Worm (Caenorhabditis elegans) whole organism, late embryonic: ENCODE data around the gene F38B6.4.

Source experiments
- C38D4.7 ChIP-seq: fragments of 200-800 bp; sonication (Bioruptor generic); optimal IDR thresholded peaks from 2 replicates; lab custom pipeline; 2018; ENCODE audit warnings: mild to moderate bottlenecking, missing genetic modification characterization, moderate library complexity, missing compliant biosample characterization
- K02D7.2 ChIP-seq: sonication (generic microtip); optimal IDR thresholded peaks from 2 replicates; lab custom pipeline; 2017; ENCODE audit warnings: mild to moderate bottlenecking, missing genetic modification characterization, missing compliant biosample characterization
- T23F11.4 ChIP-seq: fragments of 200-800 bp; sonication (Bioruptor generic); optimal IDR thresholded peaks from 2 replicates; lab custom pipeline; 2018; ENCODE audit warnings: mild to moderate bottlenecking, missing genetic modification characterization, missing compliant biosample characterization
- Y22D7AL.16 ChIP-seq: sonication (generic microtip); optimal IDR thresholded peaks from 2 replicates; lab custom pipeline; 2016; ENCODE audit warnings: missing genetic modification characterization, missing compliant biosample characterization
- ahr-1 ChIP-seq: sonication (generic microtip); optimal IDR thresholded peaks from 2 replicates; lab custom pipeline; 2016; ENCODE audit warnings: missing genetic modification characterization, missing compliant biosample characterization
- ama-1 ChIP-seq: fragments of 150-350 bp; optimal IDR thresholded peaks from 2 replicates; lab custom pipeline; 2014
- ceh-18 ChIP-seq: sonication (generic microtip); optimal IDR thresholded peaks from 2 replicates; lab custom pipeline; 2016; ENCODE audit warnings: missing genetic modification characterization, missing compliant biosample characterization
- ceh-19 ChIP-seq: fragments of 200-800 bp; sonication (Bioruptor generic); optimal IDR thresholded peaks from 2 replicates; lab custom pipeline; 2018; ENCODE audit warnings: mild to moderate bottlenecking, missing genetic modification characterization, missing compliant biosample characterization
- ceh-2 ChIP-seq: sonication (generic microtip); optimal IDR thresholded peaks from 2 replicates; lab custom pipeline; 2016; ENCODE audit warnings: missing genotype, missing genetic modification characterization, missing compliant biosample characterization
- ceh-24 ChIP-seq: sonication (generic microtip); optimal IDR thresholded peaks from 2 replicates; lab custom pipeline; 2016; ENCODE audit warnings: mild to moderate bottlenecking, missing genetic modification characterization, missing compliant biosample characterization
- ceh-34 ChIP-seq: sonication (generic microtip); optimal IDR thresholded peaks from 2 replicates; lab custom pipeline; 2016; ENCODE audit warnings: mild to moderate bottlenecking, missing genetic modification characterization, missing compliant biosample characterization
- ceh-9 ChIP-seq: sonication (generic microtip); optimal IDR thresholded peaks from 2 replicates; lab custom pipeline; 2016; ENCODE audit warnings: mild to moderate bottlenecking, missing genetic modification characterization, inconsistent platforms, missing compliant biosample characterization
- elt-2 ChIP-seq: sonication (generic microtip); optimal IDR thresholded peaks from 2 replicates; lab custom pipeline; 2016; ENCODE audit warnings: missing genetic modification reagents, missing genetic modification characterization, missing compliant biosample characterization
- elt-4 ChIP-seq: sonication (generic microtip); optimal IDR thresholded peaks from 2 replicates; lab custom pipeline; 2016; ENCODE audit warnings: missing genetic modification characterization, missing compliant biosample characterization
- fkh-6 ChIP-seq: sonication (generic microtip); optimal IDR thresholded peaks from 2 replicates; lab custom pipeline; 2016; ENCODE audit warnings: missing genetic modification characterization, missing compliant biosample characterization
- gmeb-2 ChIP-seq: sonication (generic microtip); optimal IDR thresholded peaks from 2 replicates; lab custom pipeline; 2016; ENCODE audit warnings: missing genetic modification characterization, inconsistent platforms, missing compliant biosample characterization
- hlh-15 ChIP-seq: sonication (generic microtip); optimal IDR thresholded peaks from 2 replicates; lab custom pipeline; 2016; ENCODE audit warnings: missing genetic modification characterization, missing compliant biosample characterization
- hlh-30 ChIP-seq: sonication (generic microtip); optimal IDR thresholded peaks from 2 replicates; lab custom pipeline; 2017; ENCODE audit warnings: antibody characterized with exemption, missing genetic modification characterization, missing compliant biosample characterization; ENCODE audit not compliant: insufficient read depth
- hlh-8 ChIP-seq: sonication (generic microtip); optimal IDR thresholded peaks from 2 replicates; lab custom pipeline; 2016; ENCODE audit warnings: missing genotype, missing genetic modification characterization, missing compliant biosample characterization
- lim-6 ChIP-seq: sonication (generic microtip); optimal IDR thresholded peaks from 2 replicates; lab custom pipeline; 2016; ENCODE audit warnings: missing genetic modification characterization, missing compliant biosample characterization
- lin-11 ChIP-seq: fragments of 200-800 bp; sonication (Bioruptor generic); optimal IDR thresholded peaks from 2 replicates; lab custom pipeline; 2018; ENCODE audit warnings: mild to moderate bottlenecking, missing genetic modification characterization, missing compliant biosample characterization
- madf-2 ChIP-seq: sonication (generic microtip); optimal IDR thresholded peaks from 2 replicates; lab custom pipeline; 2017; ENCODE audit warnings: missing genetic modification characterization, missing compliant biosample characterization
- nhr-11 ChIP-seq: fragments of 150-350 bp; optimal IDR thresholded peaks from 2 replicates; lab custom pipeline; 2014; ENCODE audit warnings: missing biosample characterization, missing genetic modification characterization
- odd-2 ChIP-seq: sonication (generic microtip); optimal IDR thresholded peaks from 2 replicates; lab custom pipeline; 2017; ENCODE audit warnings: antibody characterized with exemption, mild to moderate bottlenecking, missing genetic modification characterization, missing compliant biosample characterization
- pat-9 ChIP-seq: fragments of 200-800 bp; sonication (Bioruptor generic); optimal IDR thresholded peaks from 2 replicates; lab custom pipeline; 2018; ENCODE audit warnings: mild to moderate bottlenecking, missing genetic modification characterization, moderate library complexity, missing compliant biosample characterization
- pax-1 ChIP-seq: fragments of 150-350 bp; optimal IDR thresholded peaks from 2 replicates; lab custom pipeline; 2014; ENCODE audit warnings: missing biosample characterization, missing genetic modification characterization
- pqm-1 ChIP-seq: sonication (generic microtip); optimal IDR thresholded peaks from 2 replicates; lab custom pipeline; 2016; ENCODE audit warnings: missing genetic modification characterization, missing compliant biosample characterization
- pros-1 ChIP-seq: fragments of 150-350 bp; optimal IDR thresholded peaks from 2 replicates; lab custom pipeline; 2014; ENCODE audit warnings: missing biosample characterization, missing genetic modification reagents, missing genetic modification characterization
- ref-2 ChIP-seq: sonication (generic microtip); optimal IDR thresholded peaks from 2 replicates; lab custom pipeline; 2016; ENCODE audit warnings: missing genetic modification characterization, missing compliant biosample characterization
- rnt-1 ChIP-seq: sonication (generic microtip); optimal IDR thresholded peaks from 2 replicates; lab custom pipeline; 2016; ENCODE audit warnings: missing genetic modification characterization, missing compliant biosample characterization
- sox-2 ChIP-seq: fragments of 200-800 bp; sonication (Bioruptor generic); IDR thresholded peaks from 2 replicates; pipeline ENCODE4 v1.3.6; 2022; ENCODE audit warnings: missing genetic modification reagents, missing genetic modification characterization, missing compliant biosample characterization
- sox-4 ChIP-seq: sonication (generic microtip); optimal IDR thresholded peaks from 2 replicates; lab custom pipeline; 2017; ENCODE audit warnings: mild to moderate bottlenecking, missing genetic modification characterization, inconsistent platforms, missing compliant biosample characterization
- syd-9 ChIP-seq: sonication (generic microtip); optimal IDR thresholded peaks from 2 replicates; lab custom pipeline; 2016; ENCODE audit warnings: mild to moderate bottlenecking, missing genetic modification characterization, moderate library complexity, missing compliant biosample characterization
- tbx-7 ChIP-seq: sonication (generic microtip); optimal IDR thresholded peaks from 2 replicates; lab custom pipeline; 2016; ENCODE audit warnings: missing genotype, missing genetic modification characterization, missing compliant biosample characterization
- unc-86 ChIP-seq: sonication (generic microtip); optimal IDR thresholded peaks from 2 replicates; lab custom pipeline; 2016; ENCODE audit warnings: missing genetic modification characterization, missing compliant biosample characterization
- ztf-16 ChIP-seq: sonication (generic microtip); optimal IDR thresholded peaks from 2 replicates; lab custom pipeline; 2017; ENCODE audit warnings: missing genetic modification characterization, missing compliant biosample characterization

Gene F38B6.4

DNA sequence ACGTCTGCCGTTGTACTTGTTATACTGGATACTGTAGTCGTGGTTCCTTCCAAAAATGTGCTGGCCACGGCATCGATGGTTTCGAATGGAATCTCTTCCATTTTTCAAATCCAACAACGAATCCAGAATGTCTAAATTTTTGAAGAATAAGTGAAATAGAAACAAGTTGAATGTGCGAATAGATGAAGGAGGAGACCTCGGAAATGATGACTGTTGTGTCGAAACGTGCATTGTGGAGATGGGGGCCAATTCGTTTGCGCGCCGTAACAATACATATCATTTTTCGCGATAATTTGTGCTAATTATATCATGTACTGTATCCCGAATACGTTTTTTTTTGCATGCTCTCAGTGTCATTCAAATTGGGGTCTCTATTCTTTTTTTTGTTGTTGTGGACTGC is 39.5 kb upstream of the F38B6.4 start, which contains the start of gene aexr-1:
aexr-1 (minus strand) TSS at position 101 of the 400 bp plus-strand sequence.
- TF ChIP-seq ceh-19 (GFP tag; lab: Kevin White, UChicago) (no peak), nhr-11 (tag; lab: Kevin White, UChicago) (no peak), elt-2 (tag; lab: Kevin White, UChicago) (no peak), tbx-7 (tag; lab: Kevin White, UChicago) (no peak), Y22D7AL.16 (tag; lab: Kevin White, UChicago) (no peak), pqm-1 (no peak), C38D4.7 (GFP tag; lab: Kevin White, UChicago) (no peak), unc-86 (no peak), ztf-16 (no peak), ceh-9 (no peak), ceh-34 (tag; lab: Kevin White, UChicago) (no peak), lin-11 (no peak), ceh-2 (tag; lab: Kevin White, UChicago) (no peak), rnt-1 (tag; lab: Kevin White, UChicago) (no peak), T23F11.4 (GFP tag; lab: Kevin White, UChicago) (no peak), sox-4 (no peak), ahr-1 (tag; lab: Kevin White, UChicago) (no peak), pax-1 (tag; lab: Kevin White, UChicago) (no peak), odd-2 (tag; lab: Kevin White, UChicago) (no peak), ama-1 (no peak)

DNA sequence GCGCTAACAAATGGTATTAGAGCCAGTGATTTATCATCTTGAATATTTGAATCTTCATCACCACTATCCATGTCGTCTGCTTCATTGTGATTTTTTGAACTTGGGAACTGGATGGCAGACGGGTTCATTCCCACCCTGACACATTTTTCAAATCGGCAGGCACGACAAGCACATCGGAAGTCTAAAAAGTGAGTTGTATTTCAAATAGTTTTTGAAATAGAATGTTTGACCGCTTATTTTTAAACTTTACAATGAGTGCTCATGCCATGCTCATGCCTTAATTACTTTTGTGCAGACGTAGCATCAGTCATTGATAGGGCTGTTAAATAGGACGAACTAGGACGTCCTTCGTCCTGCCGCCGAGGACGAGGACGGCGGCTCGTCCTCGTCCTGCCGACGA is 36.7 kb upstream of the F38B6.4 start:
- TF ChIP-seq sox-2 (no peak), hlh-30 (tag; lab: Kevin White, UChicago) (no peak), K02D7.2 (tag; lab: Kevin White, UChicago) (no peak), madf-2 (tag; lab: Kevin White, UChicago) (no peak), ahr-1 (tag; lab: Kevin White, UChicago) (no peak), lim-6 (no peak), hlh-15 (tag; lab: Kevin White, UChicago) (no peak)

DNA sequence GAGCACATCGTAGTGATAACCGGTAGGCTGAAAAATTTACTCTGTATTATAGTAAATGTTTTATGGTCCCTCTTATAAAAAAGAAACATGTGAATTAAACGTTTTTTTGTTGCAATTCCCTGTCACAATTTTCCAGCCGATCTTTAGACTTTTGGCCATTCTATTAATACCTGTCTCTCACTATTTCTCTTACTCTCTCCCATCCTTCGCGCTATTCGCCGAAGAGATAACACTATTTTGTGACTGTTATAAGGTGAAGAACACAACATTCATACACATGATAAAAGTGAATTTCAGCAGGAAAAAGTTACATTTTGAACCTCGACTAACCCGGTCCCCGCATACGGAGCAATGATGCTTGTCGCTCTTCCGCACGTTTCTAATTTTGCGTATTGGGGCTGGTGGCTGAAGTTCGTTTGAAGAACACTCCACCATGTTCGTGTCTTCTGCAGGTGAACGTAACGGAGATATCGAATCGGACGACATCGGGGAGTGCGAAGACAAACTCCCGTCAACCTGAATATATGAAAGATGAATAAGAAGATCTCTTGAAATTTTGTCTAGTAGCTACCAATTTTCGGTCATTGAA is 35.6 kb upstream of the F38B6.4 start:
- no peak for TF ChIP-seq lim-6
- TF ChIP-seq tbx-7 (tag; lab: Kevin White, UChicago): no peak
- no peak for TF ChIP-seq gmeb-2 (tag; lab: Kevin White, UChicago)
- no peak for TF ChIP-seq unc-86
- no peak for TF ChIP-seq madf-2 (tag; lab: Kevin White, UChicago)
- no peak for TF ChIP-seq ceh-18 (tag; lab: Kevin White, UChicago)
- TF ChIP-seq ceh-24: no peak
- TF ChIP-seq ref-2 (tag; lab: Kevin White, UChicago): no peak

DNA sequence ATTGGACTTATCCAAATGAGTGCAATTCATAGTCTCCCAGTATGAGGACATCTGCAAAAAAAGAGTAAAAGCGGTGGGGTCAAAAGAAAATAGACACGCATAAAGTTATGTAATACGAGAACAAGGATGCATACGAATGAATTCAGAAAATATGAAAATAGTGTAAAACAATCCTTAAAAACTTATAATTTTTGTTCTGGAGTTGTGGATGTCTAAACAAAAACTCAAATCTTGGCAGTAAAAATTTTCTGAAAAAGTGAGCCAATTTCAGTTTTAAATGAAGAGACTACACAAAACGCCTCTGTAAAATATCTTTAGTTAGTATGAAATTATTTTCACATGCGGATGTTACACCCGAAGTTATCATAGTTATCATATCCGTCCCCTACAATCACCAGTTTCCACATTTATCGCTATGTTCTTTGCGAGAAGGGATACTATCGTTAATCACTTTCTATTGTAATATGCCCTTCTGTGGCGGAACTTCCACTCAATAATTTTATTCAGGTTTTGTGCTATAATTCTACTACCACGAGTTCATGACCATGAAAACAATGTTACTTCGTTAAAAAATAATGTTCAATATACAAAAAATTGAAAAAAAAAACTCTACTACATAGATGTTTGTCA is 34.0 kb upstream of the F38B6.4 start, which contains the start of gene nhr-120:
nhr-120 (minus strand) TSS at position 51 of the 630 bp plus-strand sequence.
- no peak for TF ChIP-seq pat-9 (tag; lab: Kevin White, UChicago)
- TF ChIP-seq fkh-6 (tag; lab: Kevin White, UChicago): no peak
- TF ChIP-seq ceh-19 (GFP tag; lab: Kevin White, UChicago): no peak
- no peak for TF ChIP-seq elt-4 (tag; lab: Kevin White, UChicago)
- TF ChIP-seq pros-1: no peak
- no peak for TF ChIP-seq hlh-8 (tag; lab: Kevin White, UChicago)
- no peak for TF ChIP-seq ztf-16
- no peak for TF ChIP-seq T23F11.4 (GFP tag; lab: Kevin White, UChicago)
- no peak for TF ChIP-seq syd-9
